Fruit fly (Drosophila melanogaster) whole organism, embryonic: ENCODE results near the gene Rpp14b.

Source experiments
- ATbp ChIP-seq: fragments of 200-800 bp; sonication (Bioruptor generic); optimal IDR thresholded peaks from 2 replicates; lab custom pipeline; 2017; ENCODE audit warnings: missing biosample characterization, mild to moderate bottlenecking, missing genetic modification characterization, missing genetic modification reagents
- B-H2 ChIP-seq: fragments of 200-800 bp; sonication (Bioruptor generic); optimal IDR thresholded peaks from 2 replicates; lab custom pipeline; 2018; ENCODE audit warnings: missing biosample characterization, mild to moderate bottlenecking, missing genetic modification characterization
- CG11504 ChIP-seq: fragments of 200-800 bp; sonication (Bioruptor generic); optimal IDR thresholded peaks from 3 replicates; lab custom pipeline; 2019; ENCODE audit warnings: missing biosample characterization, mild to moderate bottlenecking, missing genetic modification characterization, moderate library complexity
- CG1233 ChIP-seq: fragments of 200-800 bp; sonication (Bioruptor generic); optimal IDR thresholded peaks from 4 replicates; lab custom pipeline; 2018; ENCODE audit warnings: missing biosample characterization, mild to moderate bottlenecking, missing genetic modification characterization
- CG13296 ChIP-seq: fragments of 200-800 bp; sonication (Bioruptor generic); optimal IDR thresholded peaks from 3 replicates; lab custom pipeline; 2018; ENCODE audit warnings: missing biosample characterization, mild to moderate bottlenecking, missing genetic modification characterization
- CG13775 ChIP-seq: fragments of 200-800 bp; sonication (Bioruptor generic); optimal IDR thresholded peaks from 3 replicates; lab custom pipeline; 2017; ENCODE audit warnings: missing biosample characterization, mild to moderate bottlenecking, missing genetic modification characterization
- CG15601 ChIP-seq: fragments of 200-800 bp; sonication (Bioruptor generic); optimal IDR thresholded peaks from 3 replicates; lab custom pipeline; 2019; ENCODE audit warnings: missing biosample characterization, mild to moderate bottlenecking, missing genetic modification characterization, moderate library complexity
- CG1602 ChIP-seq: fragments of 200-800 bp; sonication (Bioruptor generic); optimal IDR thresholded peaks from 3 replicates; lab custom pipeline; 2016; ENCODE audit warnings: missing biosample characterization, missing genetic modification characterization
- CG1603 ChIP-seq: fragments of 200-800 bp; sonication (Bioruptor generic); optimal IDR thresholded peaks from 2 replicates; lab custom pipeline; 2019; ENCODE audit warnings: missing biosample characterization, mild to moderate bottlenecking, missing genetic modification characterization, moderate library complexity
- CG17612 ChIP-seq: fragments of 200-800 bp; sonication (Bioruptor generic); IDR thresholded peaks from 2 replicates; pipeline ENCODE4 v1.3.6; 2022; ENCODE audit warnings: missing biosample characterization, missing genetic modification characterization
- CG2129 ChIP-seq: fragments of 200-800 bp; sonication (Bioruptor generic); IDR thresholded peaks from 2 replicates; pipeline ENCODE4 v1.3.6; 2022; ENCODE audit warnings: missing biosample characterization, missing genetic modification characterization; ENCODE audit not compliant: partially characterized antibody
- CG3838 ChIP-seq: fragments of 200-800 bp; sonication (Bioruptor generic); optimal IDR thresholded peaks from 3 replicates; lab custom pipeline; 2016; ENCODE audit warnings: missing biosample characterization, missing genetic modification characterization
- CG4424 ChIP-seq: fragments of 200-800 bp; sonication (Bioruptor generic); optimal IDR thresholded peaks from 3 replicates; lab custom pipeline; 2016; ENCODE audit warnings: missing biosample characterization, missing genetic modification characterization
- CG4854 ChIP-seq: fragments of 200-800 bp; sonication (Bioruptor generic); optimal IDR thresholded peaks from 2 replicates; lab custom pipeline; 2016; ENCODE audit warnings: missing biosample characterization, missing genetic modification characterization, inconsistent platforms
- CG8765 ChIP-seq: fragments of 200-800 bp; sonication (Bioruptor generic); IDR thresholded peaks from 2 replicates; pipeline ENCODE4 v1.3.6; 2022; ENCODE audit warnings: missing biosample characterization, missing genetic modification characterization
- Camta ChIP-seq: fragments of 200-800 bp; sonication (Bioruptor generic); optimal IDR thresholded peaks from 2 replicates; lab custom pipeline; 2016; ENCODE audit warnings: missing biosample characterization, missing genetic modification characterization
- D19B ChIP-seq: fragments of 200-800 bp; sonication (Bioruptor generic); optimal IDR thresholded peaks from 2 replicates; lab custom pipeline; 2017; ENCODE audit warnings: missing biosample characterization, mild to moderate bottlenecking, missing genetic modification characterization
- ERR ChIP-seq: fragments of 200-800 bp; sonication (Bioruptor generic); optimal IDR thresholded peaks from 2 replicates; lab custom pipeline; 2016; ENCODE audit warnings: missing biosample characterization, missing genetic modification characterization
- Eip74EF ChIP-seq, 2 experiments: fragments of 200-800 bp in 1 of 2; fragments of >200 bp in 1 of 2; sonication (Bioruptor generic) in 1 of 2; optimal IDR thresholded peaks; 2 replicates each; lab custom pipeline; 2017 to 2019; ENCODE audit warnings: missing biosample characterization in 2 of 2, missing genetic modification characterization in 2 of 2, mild to moderate bottlenecking in 1 of 2, moderate library complexity in 1 of 2
- Gug ChIP-seq: fragments of 200-800 bp; sonication (Bioruptor generic); IDR thresholded peaks from 4 replicates; pipeline ENCODE4 v1.3.6; 2022; ENCODE audit warnings: missing biosample characterization, missing genetic modification characterization
- Hmr ChIP-seq: fragments of 200-800 bp; sonication (Bioruptor generic); optimal IDR thresholded peaks from 3 replicates; lab custom pipeline; 2017; ENCODE audit warnings: mild to moderate bottlenecking, missing biosample characterization, missing genetic modification reagents, missing genetic modification characterization
- Hmx ChIP-seq: fragments of 200-800 bp; sonication (Bioruptor generic); optimal IDR thresholded peaks from 2 replicates; lab custom pipeline; 2016; ENCODE audit warnings: missing biosample characterization, missing genetic modification characterization
- MBD-R2 ChIP-seq: fragments of 200-800 bp; sonication (Bioruptor generic); IDR thresholded peaks from 2 replicates; pipeline ENCODE4 v1.3.6; 2022; ENCODE audit warnings: missing biosample characterization, missing genetic modification characterization
- Myb ChIP-seq: fragments of 200-800 bp; sonication (Bioruptor generic); optimal IDR thresholded peaks from 2 replicates; lab custom pipeline; 2016; ENCODE audit warnings: missing biosample characterization, missing genetic modification characterization
- NC2β ChIP-seq: fragments of 200-800 bp; sonication (Bioruptor generic); optimal IDR thresholded peaks from 2 replicates; lab custom pipeline; 2016; ENCODE audit warnings: missing biosample characterization, missing genetic modification characterization
- Oli ChIP-seq: fragments of 200-800 bp; sonication (Bioruptor generic); optimal IDR thresholded peaks from 2 replicates; lab custom pipeline; 2018; ENCODE audit warnings: missing biosample characterization, mild to moderate bottlenecking, missing genetic modification characterization, moderate library complexity
- Rfx ChIP-seq: fragments of 200-800 bp; sonication (Bioruptor generic); IDR thresholded peaks from 2 replicates; pipeline ENCODE4 v1.3.6; 2022; ENCODE audit warnings: missing biosample characterization, missing genetic modification characterization
- Side ChIP-seq: fragments of 200-800 bp; sonication (Bioruptor generic); optimal IDR thresholded peaks from 2 replicates; lab custom pipeline; 2016; ENCODE audit warnings: missing biosample characterization, missing genetic modification characterization
- Sox102F ChIP-seq: fragments of 200-800 bp; sonication (Bioruptor generic); optimal IDR thresholded peaks from 2 replicates; lab custom pipeline; 2018; ENCODE audit warnings: missing biosample characterization, mild to moderate bottlenecking, missing genetic modification characterization, moderate library complexity
- Spps ChIP-seq: fragments of 200-800 bp; sonication (Bioruptor generic); optimal IDR thresholded peaks from 2 replicates; lab custom pipeline; 2018; ENCODE audit warnings: missing biosample characterization, mild to moderate bottlenecking, missing genetic modification characterization
- Vsx1 ChIP-seq: fragments of 200-800 bp; sonication (Bioruptor generic); optimal IDR thresholded peaks from 2 replicates; lab custom pipeline; 2017; ENCODE audit warnings: missing biosample characterization, mild to moderate bottlenecking, missing genetic modification characterization, missing genetic modification reagents
- al ChIP-seq: fragments of 200-800 bp; sonication (Bioruptor generic); IDR thresholded peaks from 2 replicates; pipeline ENCODE4 v1.3.6; 2022; ENCODE audit warnings: missing biosample characterization, missing genetic modification characterization
- crc ChIP-seq: fragments of 200-800 bp; sonication (Bioruptor generic); optimal IDR thresholded peaks from 2 replicates; lab custom pipeline; 2016; ENCODE audit warnings: missing biosample characterization, missing genetic modification characterization
- crp ChIP-seq, 2 experiments: fragments of 200-800 bp; sonication (Bioruptor generic); optimal IDR thresholded peaks; 2 replicates in 1 of 2; 3 replicates in 1 of 2; lab custom pipeline; 2017; ENCODE audit warnings: missing biosample characterization in 2 of 2, missing genetic modification characterization in 2 of 2, mild to moderate bottlenecking in 1 of 2, moderate library complexity in 1 of 2
- cwo ChIP-seq: fragments of 200-800 bp; sonication (Bioruptor generic); optimal IDR thresholded peaks from 3 replicates; lab custom pipeline; 2017; ENCODE audit warnings: missing biosample characterization, missing genetic modification characterization, mild to moderate bottlenecking, moderate library complexity, missing genetic modification reagents
- fd64A ChIP-seq: fragments of 200-800 bp; sonication (Bioruptor generic); optimal IDR thresholded peaks from 3 replicates; lab custom pipeline; 2018; ENCODE audit warnings: missing biosample characterization, mild to moderate bottlenecking, missing genetic modification characterization
- ftz-f1 ChIP-seq: fragments of 200-800 bp; sonication (Bioruptor generic); optimal IDR thresholded peaks from 2 replicates; lab custom pipeline; 2016; ENCODE audit warnings: missing biosample characterization, missing genetic modification characterization
- gt ChIP-seq: fragments of 200-800 bp; sonication (Bioruptor generic); IDR thresholded peaks from 2 replicates; pipeline ENCODE4 v1.3.6; 2022; ENCODE audit warnings: missing biosample characterization, missing genetic modification characterization
- ind ChIP-seq: fragments of 200-800 bp; sonication (Bioruptor generic); optimal IDR thresholded peaks from 3 replicates; lab custom pipeline; 2016; ENCODE audit warnings: missing biosample characterization, missing genetic modification characterization
- inv ChIP-seq: fragments of 200-800 bp; sonication (Bioruptor generic); IDR thresholded peaks from 2 replicates; pipeline ENCODE4 v1.3.6; 2022; ENCODE audit warnings: missing biosample characterization, missing genetic modification characterization; ENCODE audit not compliant: partially characterized antibody
- jing ChIP-seq: fragments of 200-800 bp; sonication (Bioruptor generic); optimal IDR thresholded peaks from 2 replicates; lab custom pipeline; 2018; ENCODE audit warnings: missing biosample characterization, mild to moderate bottlenecking, missing genetic modification characterization
- klu ChIP-seq: fragments of 200-800 bp; sonication (Bioruptor generic); IDR thresholded peaks from 2 replicates; pipeline ENCODE4 v1.3.6; 2022; ENCODE audit warnings: missing biosample characterization, missing genetic modification characterization
- lmd ChIP-seq: fragments of 200-800 bp; sonication (Bioruptor generic); IDR thresholded peaks from 2 replicates; pipeline ENCODE4 v1.3.6; 2022; ENCODE audit warnings: missing biosample characterization, missing genetic modification characterization
- mld ChIP-seq: fragments of 200-800 bp; sonication (Bioruptor generic); IDR thresholded peaks from 3 replicates; pipeline ENCODE4 v1.3.6; 2022; ENCODE audit warnings: missing biosample characterization, missing genetic modification characterization; ENCODE audit not compliant: partially characterized antibody
- nau ChIP-seq: fragments of 200-800 bp; sonication (Bioruptor generic); optimal IDR thresholded peaks from 3 replicates; lab custom pipeline; 2017; ENCODE audit warnings: missing biosample characterization, mild to moderate bottlenecking, missing genetic modification characterization, missing genetic modification reagents
- pfk ChIP-seq: fragments of 200-800 bp; sonication (Bioruptor generic); optimal IDR thresholded peaks from 2 replicates; lab custom pipeline; 2018; ENCODE audit warnings: missing biosample characterization, mild to moderate bottlenecking, missing genetic modification characterization, moderate library complexity
- phol ChIP-seq: fragments of 200-800 bp; sonication (Bioruptor generic); optimal IDR thresholded peaks from 3 replicates; lab custom pipeline; 2018; ENCODE audit warnings: missing biosample characterization, mild to moderate bottlenecking, missing genetic modification characterization, moderate library complexity
- pzg ChIP-seq: fragments of 200-800 bp; sonication (Bioruptor generic); optimal IDR thresholded peaks from 3 replicates; lab custom pipeline; 2018; ENCODE audit warnings: missing biosample characterization, mild to moderate bottlenecking, missing genetic modification characterization, moderate library complexity
- rib ChIP-seq: fragments of 200-800 bp; sonication (Bioruptor generic); IDR thresholded peaks from 2 replicates; pipeline ENCODE4 v1.3.6; 2022; ENCODE audit warnings: missing biosample characterization, missing genetic modification characterization
- run ChIP-seq: fragments of 200-800 bp; sonication (Bioruptor generic); optimal IDR thresholded peaks from 3 replicates; lab custom pipeline; 2018; ENCODE audit warnings: missing biosample characterization, mild to moderate bottlenecking, missing genetic modification characterization
- ssp ChIP-seq: fragments of 200-800 bp; sonication (Bioruptor generic); IDR thresholded peaks from 2 replicates; pipeline ENCODE4 v1.3.6; 2022; ENCODE audit warnings: missing biosample characterization, missing genetic modification characterization

The Rpp14b gene

DNA sequence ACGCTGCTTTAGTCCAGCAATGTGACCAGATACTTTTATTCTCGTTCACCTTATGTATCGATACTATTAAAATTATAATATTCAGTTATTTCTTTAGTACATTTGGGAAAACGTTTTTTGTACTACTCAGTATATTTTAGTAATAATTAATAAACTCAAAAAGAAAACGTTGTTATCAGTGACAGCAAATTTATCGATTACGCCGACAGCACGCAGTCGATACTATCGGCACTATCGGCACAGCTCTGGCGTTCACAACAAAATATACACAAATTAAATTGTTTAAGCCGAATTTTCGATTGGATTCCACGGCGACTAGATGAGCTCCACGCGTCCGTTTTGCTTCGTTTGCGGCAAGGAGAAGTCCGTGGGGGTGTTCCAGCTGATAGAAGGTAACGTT lies 16.3 kb upstream of the Rpp14b start, which contains the start of the genes janA, Sry-alpha and Sry-beta (continued):
- TF ChIP-seq fd64A (GFP tag; lab: Kevin White, UChicago) (no peak), CG4424 (no peak), Hmr (no peak), CG1602 (no peak), CG4854 (GFP tag; lab: Kevin White, UChicago) (no peak), inv (GFP tag; lab: Robert Waterston, UW) (peak; percentile 99), CG1603 (tag; lab: Kevin White, UChicago) (no peak), MBD-R2 (GFP tag; lab: Robert Waterston, UW) (peak; percentile 93), klu (no peak), ftz-f1 (GFP tag; lab: Kevin White, UChicago) (no peak), Gug (peak; percentile 51; the same call in 1 of the 4 replicates), Camta (GFP tag; lab: Kevin White, UChicago) (no peak), pzg (peak; percentile 77), jing (GFP tag; lab: Kevin White, UChicago) (no peak), mld (GFP tag; lab: Robert Waterston, UW) (peak; percentile 96), rib (GFP tag; lab: Robert Waterston, UW) (no peak), nau (GFP tag; lab: Kevin White, UChicago) (no peak), CG11504 (tag; lab: Kevin White, UChicago) (no peak), Side (GFP tag; lab: Kevin White, UChicago) (no peak), D19B (no peak), phol (tag; lab: Kevin White, UChicago) (peak; percentile 49), CG8765 (GFP tag; lab: Robert Waterston, UW) (no peak), CG3838 (GFP tag; lab: Kevin White, UChicago) (no peak), run (tag; lab: Kevin White, UChicago) (no peak), al (GFP tag; lab: Robert Waterston, UW) (no peak), Hmx (GFP tag; lab: Kevin White, UChicago) (no peak), ind (GFP tag; lab: Kevin White, UChicago) (no peak), NC2β (GFP tag; lab: Kevin White, UChicago) (no peak), CG2129 (GFP tag; lab: Robert Waterston, UW) (peak; percentile 100), crc (GFP tag; lab: Kevin White, UChicago) (no peak), ERR (GFP tag; lab: Kevin White, UChicago) (no peak), gt (GFP tag; lab: Robert Waterston, UW) (no peak), Spps (tag; lab: Kevin White, UChicago) (no peak), B-H2 (GFP tag; lab: Kevin White, UChicago) (no peak), Sox102F (no peak), ssp (GFP tag; lab: Robert Waterston, UW) (no peak), Oli (tag; lab: Kevin White, UChicago) (no peak), lmd (GFP tag; lab: Robert Waterston, UW) (no peak), pfk (no peak), crp (GFP tag; optimal IDR thresholded peaks at IDR 0.05; lab: Kevin White, UChicago) (no peak), cwo (no peak), Rfx (GFP tag; lab: Robert Waterston, UW) (peak; percentile 44), Myb (GFP tag; lab: Kevin White, UChicago) (peak; percentile 29), CG13775 (GFP tag; lab: Kevin White, UChicago) (peak; percentile 30), CG17612 (GFP tag; lab: Robert Waterston, UW) (no peak), ATbp (no peak), CG15601 (tag; lab: Kevin White, UChicago) (peak; percentile 37), CG1233 (GFP tag; lab: Kevin White, UChicago) (no peak), Vsx1 (GFP tag; lab: Kevin White, UChicago) (no peak), Eip74EF (GFP tag; optimal IDR thresholded peaks at IDR 0.05; lab: Kevin White, UChicago) (no peak), CG13296 (GFP tag; lab: Kevin White, UChicago) (no peak)
